Fruit fly (Drosophila melanogaster) whole organism, wandering third instar larva: ENCODE data around the gene CG13023.
A peak's percentile ranks its signal among the peaks of the same experiment; 100 is the strongest.

Experiments
- Abd-B ChIP-seq: fragments of >200 bp; optimal IDR thresholded peaks from 2 replicates; lab custom pipeline; 2017; ENCODE audit warnings: missing biosample characterization, missing genetic modification characterization
- CG32264 ChIP-seq: fragments of 200-800 bp; sonication (Bioruptor generic); optimal IDR thresholded peaks from 2 replicates; lab custom pipeline; 2016; ENCODE audit warnings: missing biosample characterization, missing genetic modification characterization
- CG9705 ChIP-seq: fragments of 200-800 bp; sonication (Bioruptor generic); optimal IDR thresholded peaks from 2 replicates; lab custom pipeline; 2018; ENCODE audit warnings: missing biosample characterization, mild to moderate bottlenecking, missing genetic modification characterization
- CrebA ChIP-seq: fragments of 200-800 bp; sonication (Bioruptor generic); optimal IDR thresholded peaks from 2 replicates; lab custom pipeline; 2016; ENCODE audit warnings: missing biosample characterization, mild to moderate bottlenecking, missing genetic modification characterization, borderline replicate concordance
- Dfd ChIP-seq: fragments of >200 bp; optimal IDR thresholded peaks from 2 replicates; lab custom pipeline; 2017; ENCODE audit warnings: missing biosample characterization, missing genetic modification characterization
- Dif ChIP-seq: fragments of 200-275, 200-300 bp; sonication (Bioruptor generic); optimal IDR thresholded peaks from 2 replicates; lab custom pipeline; 2018; ENCODE audit warnings: missing biosample characterization, missing genetic modification characterization; ENCODE audit not compliant: partially characterized antibody
- GATAd ChIP-seq: sonication (Bioruptor generic); optimal IDR thresholded peaks from 2 replicates; lab custom pipeline; 2016; ENCODE audit warnings: missing biosample characterization, missing genetic modification characterization
- HLH106 ChIP-seq: fragments of 200-800 bp; optimal IDR thresholded peaks from 3 replicates; lab custom pipeline; 2019; ENCODE audit warnings: missing biosample characterization, mild to moderate bottlenecking, missing genetic modification characterization, moderate library complexity
- Hnf4 ChIP-seq: fragments of 200-800 bp; sonication (Bioruptor generic); optimal IDR thresholded peaks from 2 replicates; lab custom pipeline; 2016; ENCODE audit warnings: missing biosample characterization, mild to moderate bottlenecking, missing genetic modification characterization
- Hr83 ChIP-seq: fragments of 200-300 bp; sonication (Bioruptor generic); optimal IDR thresholded peaks from 2 replicates; lab custom pipeline; 2016; ENCODE audit warnings: missing biosample characterization, mild to moderate bottlenecking, missing genetic modification characterization, moderate library complexity; ENCODE audit not compliant: poor library complexity, severe bottlenecking
- Jra ChIP-seq: sonication (Bioruptor generic); optimal IDR thresholded peaks from 2 replicates; lab custom pipeline; 2016; ENCODE audit warnings: missing biosample characterization, missing genetic modification characterization
- Myc ChIP-seq: fragments of >200 bp; optimal IDR thresholded peaks from 2 replicates; lab custom pipeline; 2017
- N ChIP-seq: fragments of >200 bp; optimal IDR thresholded peaks from 2 replicates; lab custom pipeline; 2018; ENCODE audit warnings: missing biosample characterization, missing external identifiers, missing genetic modification characterization
- OdsH ChIP-seq: fragments of 200-800 bp; sonication (Bioruptor generic); optimal IDR thresholded peaks from 2 replicates; lab custom pipeline; 2016; ENCODE audit warnings: missing biosample characterization, mild to moderate bottlenecking, missing genetic modification characterization
- Rel ChIP-seq, 2 experiments: fragments of 200-800 bp; sonication (Bioruptor generic) in 1 of 2; optimal IDR thresholded peaks; 2 replicates in 1 of 2; 3 replicates in 1 of 2; lab custom pipeline; 2016 to 2019; ENCODE audit warnings: mild to moderate bottlenecking in 2 of 2, missing biosample characterization in 2 of 2, missing genetic modification characterization in 2 of 2, moderate library complexity in 1 of 2
- Sp1 ChIP-seq: fragments of 200-800 bp; sonication (Bioruptor generic); optimal IDR thresholded peaks from 3 replicates; lab custom pipeline; 2019; ENCODE audit warnings: missing biosample characterization, mild to moderate bottlenecking, missing genetic modification characterization, moderate library complexity
- Vsx2 ChIP-seq: fragments of 200-300, 225-300 bp; sonication (Bioruptor generic); optimal IDR thresholded peaks from 2 replicates; lab custom pipeline; 2018; ENCODE audit warnings: missing biosample characterization, missing genetic modification characterization; ENCODE audit not compliant: partially characterized antibody
- brk ChIP-seq: fragments of 200-800 bp; sonication (Bioruptor generic); optimal IDR thresholded peaks from 2 replicates; lab custom pipeline; 2016; ENCODE audit warnings: missing biosample characterization, mild to moderate bottlenecking, missing genetic modification characterization
- dl ChIP-seq, 2 experiments: fragments of 175-275, 200-275 bp in 1 of 2; fragments of 200-275 bp in 1 of 2; sonication (Bioruptor generic); optimal IDR thresholded peaks; lab custom pipeline; 2018; ENCODE audit warnings: mild to moderate bottlenecking in 2 of 2, missing biosample characterization in 2 of 2, missing genetic modification characterization in 2 of 2, moderate library complexity in 2 of 2; ENCODE audit not compliant: partially characterized antibody in 2 of 2, insufficient read depth in 1 of 2
- dmrt93B ChIP-seq: fragments of 200-800 bp; sonication (Bioruptor generic); optimal IDR thresholded peaks from 2 replicates; lab custom pipeline; 2018; ENCODE audit warnings: missing biosample characterization, mild to moderate bottlenecking, missing genetic modification characterization
- dsf ChIP-seq: sonication (Bioruptor generic); optimal IDR thresholded peaks from 2 replicates; lab custom pipeline; 2016; ENCODE audit warnings: missing biosample characterization, missing genetic modification characterization, borderline replicate concordance
- ey ChIP-seq: fragments of 200-800 bp; sonication (Bioruptor generic); optimal IDR thresholded peaks from 2 replicates; lab custom pipeline; 2016; ENCODE audit warnings: missing biosample characterization, missing genetic modification characterization
- foxo ChIP-seq, 2 experiments: fragments of 200-800 bp; sonication (Bioruptor generic); optimal IDR thresholded peaks; 2 replicates in 1 of 2; 3 replicates in 1 of 2; lab custom pipeline; 2016 to 2017; ENCODE audit warnings: missing biosample characterization in 2 of 2, missing genetic modification characterization in 2 of 2
- fru ChIP-seq: fragments of 200-800 bp; sonication (Bioruptor generic); optimal IDR thresholded peaks from 3 replicates; lab custom pipeline; 2016; ENCODE audit warnings: missing biosample characterization, mild to moderate bottlenecking, missing genetic modification characterization
- h ChIP-seq: fragments of 200-800 bp; sonication (Bioruptor generic); optimal IDR thresholded peaks from 3 replicates; lab custom pipeline; 2016; ENCODE audit warnings: missing biosample characterization, mild to moderate bottlenecking, missing genetic modification characterization
- lola ChIP-seq: fragments of >200 bp; optimal IDR thresholded peaks from 2 replicates; lab custom pipeline; 2017; ENCODE audit warnings: missing biosample characterization, missing genetic modification characterization
- psq ChIP-seq: fragments of 200-800 bp; sonication (Bioruptor generic); optimal IDR thresholded peaks from 3 replicates; lab custom pipeline; 2017; ENCODE audit warnings: missing biosample characterization, mild to moderate bottlenecking, missing genetic modification characterization, moderate library complexity
- rgr ChIP-seq: fragments of 200-800 bp; sonication (Bioruptor generic); optimal IDR thresholded peaks from 3 replicates; lab custom pipeline; 2016; ENCODE audit warnings: missing biosample characterization, mild to moderate bottlenecking, missing genetic modification characterization
- sage ChIP-seq: fragments of 200-800 bp; sonication (Bioruptor generic); optimal IDR thresholded peaks from 2 replicates; lab custom pipeline; 2016; ENCODE audit warnings: missing biosample characterization, mild to moderate bottlenecking, missing genetic modification characterization
- sv ChIP-seq: fragments of 200-800 bp; sonication (Bioruptor generic); optimal IDR thresholded peaks from 3 replicates; lab custom pipeline; 2016; ENCODE audit warnings: missing biosample characterization, missing genetic modification characterization
- tai ChIP-seq: sonication (Bioruptor generic); optimal IDR thresholded peaks from 2 replicates; lab custom pipeline; 2016; ENCODE audit warnings: missing biosample characterization, missing genetic modification characterization
- usp ChIP-seq: fragments of >200 bp; optimal IDR thresholded peaks from 2 replicates; lab custom pipeline; 2017; ENCODE audit warnings: missing biosample characterization, missing genetic modification characterization
- woc ChIP-seq: sonication (Bioruptor generic); optimal IDR thresholded peaks from 2 replicates; lab custom pipeline; 2016; ENCODE audit warnings: missing biosample characterization, mild to moderate bottlenecking, missing genetic modification characterization

Gene CG13023

dm6 chr3L:16956768-16957533 lies 29.7 kb upstream of the CG13023 start:
- TF ChIP-seq woc (GFP tag; lab: Kevin White, UChicago) = peak; percentile 18
- TF ChIP-seq HLH106 = peak; percentile 26
- no peak for TF ChIP-seq N
- no peak for TF ChIP-seq CG32264
- TF ChIP-seq Dif (GFP tag; lab: Kevin White, UChicago) = no peak
- TF ChIP-seq Myc = no peak
- no peak for TF ChIP-seq sage
- TF ChIP-seq Dfd (GFP tag; lab: Kevin White, UChicago) = no peak
- TF ChIP-seq brk = no peak
- no peak for TF ChIP-seq CG9705 (GFP tag; lab: Kevin White, UChicago)
- peak; percentile 56 for TF ChIP-seq Vsx2 (GFP tag; lab: Kevin White, UChicago)
- no peak for TF ChIP-seq usp (GFP tag; lab: Kevin White, UChicago)
- peak; percentile 21 for TF ChIP-seq Hr83 (GFP tag; lab: Kevin White, UChicago)
- TF ChIP-seq Sp1 (GFP tag; lab: Kevin White, UChicago) = no peak
- peak in 1 of 2 experiments; percentile 43 for TF ChIP-seq foxo (GFP tag; optimal IDR thresholded peaks at IDR 0.05; lab: Kevin White, UChicago)
- TF ChIP-seq ey (GFP tag; lab: Kevin White, UChicago) = peak; percentile 27
- TF ChIP-seq psq = peak; percentile 3
- no peak for TF ChIP-seq dmrt93B (GFP tag; lab: Kevin White, UChicago)
- no peak for TF ChIP-seq Abd-B (GFP tag; lab: Kevin White, UChicago)
- peak; percentile 33 for TF ChIP-seq sv (GFP tag; lab: Kevin White, UChicago)
- TF ChIP-seq OdsH = peak; percentile 28
- TF ChIP-seq Rel (GFP tag; optimal IDR thresholded peaks at IDR 0.05; lab: Kevin White, UChicago) = no peak
- peak; percentile 68 for TF ChIP-seq Rel (tag; optimal IDR thresholded peaks at IDR 0.05; lab: Kevin White, UChicago)
- TF ChIP-seq rgr = peak; percentile 31
- no peak for TF ChIP-seq CrebA (GFP tag; lab: Kevin White, UChicago)
- TF ChIP-seq dl (GFP tag; optimal IDR thresholded peaks at IDR 0.05; lab: Kevin White, UChicago; ENCODE audit: insufficient read depth in 1 of 2, partially characterized antibody in 2 of 2) = peak in 1 of 2 experiments; percentile 32
- TF ChIP-seq h (GFP tag; lab: Kevin White, UChicago) = peak; percentile 37
- peak; percentile 10 for TF ChIP-seq fru (GFP tag; lab: Kevin White, UChicago)
- no peak for TF ChIP-seq tai (GFP tag; lab: Kevin White, UChicago)

- TF ChIP-seq fru (GFP tag; lab: Kevin White, UChicago) (peak; percentile 41), CG9705 (GFP tag; lab: Kevin White, UChicago) (no peak), dsf (no peak), Dif (GFP tag; lab: Kevin White, UChicago) (no peak), Rel (GFP tag; optimal IDR thresholded peaks at IDR 0.05; lab: Kevin White, UChicago) (no peak), Rel (tag; optimal IDR thresholded peaks at IDR 0.05; lab: Kevin White, UChicago) (no peak), brk (no peak)
Measured at dm6 chr3L:16956003-16956767, 29.0 kb upstream of the CG13023 start.

dm6 chr3L:16955219-16956002 lies 28.2 kb upstream of the CG13023 start:
- no peak for TF ChIP-seq tai (GFP tag; lab: Kevin White, UChicago)
- TF ChIP-seq sage = peak; percentile 17
- TF ChIP-seq Jra (GFP tag; lab: Kevin White, UChicago) = no peak
- no peak for TF ChIP-seq CG32264
- TF ChIP-seq h (GFP tag; lab: Kevin White, UChicago) = peak; percentile 48
- TF ChIP-seq foxo (GFP tag; optimal IDR thresholded peaks at IDR 0.05; lab: Kevin White, UChicago) = peak in 1 of 2 experiments; percentile 28
- no peak for TF ChIP-seq dmrt93B (GFP tag; lab: Kevin White, UChicago)
- no peak for TF ChIP-seq ey (GFP tag; lab: Kevin White, UChicago)
- no peak for TF ChIP-seq Sp1 (GFP tag; lab: Kevin White, UChicago)
- TF ChIP-seq Hr83 (GFP tag; lab: Kevin White, UChicago) = peak; percentile 50
- no peak for TF ChIP-seq CG9705 (GFP tag; lab: Kevin White, UChicago)
- peak in 1 of 2 experiments; percentile 35 for TF ChIP-seq dl (GFP tag; optimal IDR thresholded peaks at IDR 0.05; lab: Kevin White, UChicago; ENCODE audit: insufficient read depth in 1 of 2, partially characterized antibody in 2 of 2)
- TF ChIP-seq lola (GFP tag; lab: Kevin White, UChicago) = no peak
- no peak for TF ChIP-seq HLH106
- TF ChIP-seq usp (GFP tag; lab: Kevin White, UChicago) = no peak
- TF ChIP-seq Rel (GFP tag; optimal IDR thresholded peaks at IDR 0.05; lab: Kevin White, UChicago) = no peak
- peak; percentile 68 for TF ChIP-seq Rel (tag; optimal IDR thresholded peaks at IDR 0.05; lab: Kevin White, UChicago)
- no peak for TF ChIP-seq Dfd (GFP tag; lab: Kevin White, UChicago)
- no peak for TF ChIP-seq fru (GFP tag; lab: Kevin White, UChicago)
- no peak for TF ChIP-seq psq
- peak; percentile 47 for TF ChIP-seq Myc
- TF ChIP-seq rgr = peak; percentile 35
- no peak for TF ChIP-seq woc (GFP tag; lab: Kevin White, UChicago)
- peak; percentile 34 for TF ChIP-seq Hnf4
- TF ChIP-seq brk = peak; percentile 68
- no peak for TF ChIP-seq GATAd (GFP tag; lab: Kevin White, UChicago)
- no peak for TF ChIP-seq CrebA (GFP tag; lab: Kevin White, UChicago)
- TF ChIP-seq, all 38 proteins: peak for 10
